Fruit fly (Drosophila melanogaster): ENCODE data around the gene grk.

The grk gene

DNA sequence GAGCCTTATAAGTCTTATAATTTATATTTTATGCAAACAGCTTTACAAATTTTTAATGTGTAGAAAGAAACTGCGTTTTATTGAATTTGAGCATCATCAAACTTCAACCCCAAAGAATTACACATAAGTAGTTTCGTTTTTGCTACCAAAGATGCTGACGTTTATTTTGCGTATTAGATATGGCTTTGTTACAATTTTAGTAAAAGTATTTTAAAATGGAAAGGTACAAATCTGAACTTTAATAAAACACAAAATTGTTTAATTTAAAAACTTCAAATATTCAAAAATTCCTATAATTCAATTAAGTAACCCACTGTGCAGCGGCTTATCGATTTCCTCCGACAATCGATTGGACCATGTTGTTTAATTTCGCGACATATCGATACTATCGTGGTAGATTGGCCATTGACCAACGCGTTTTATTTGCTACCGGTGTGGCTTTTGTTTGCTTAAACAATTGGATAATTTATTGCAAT lies 30.7 kb upstream of the grk start, which contains the start of gene prg (continued):
- TF ChIP-seq jumu (GFP tag; optimal IDR thresholded peaks at IDR 0.05) (peak; percentile 71), CG17385 (GFP tag; optimal IDR thresholded peaks at IDR 0.05) (peak; percentile 66), cato (GFP tag; optimal IDR thresholded peaks at IDR 0.05; ENCODE audit: borderline replicate concordance) (peak; percentile 14), CG31365 (tag; optimal IDR thresholded peaks at IDR 0.05) (no peak), CG18619 (GFP tag; optimal IDR thresholded peaks at IDR 0.05) (peak; percentile 52), CG1233 (GFP tag; optimal IDR thresholded peaks at IDR 0.05) (peak; percentile 46), Lpt (GFP tag; optimal IDR thresholded peaks at IDR 0.05) (no peak), Optix (GFP tag; IDR thresholded peaks at IDR 0.05) (no peak), Stat92E (GFP tag; optimal IDR thresholded peaks at IDR 0.05) (peak in 1 of 3 experiments; percentile 22), CG14667 (GFP tag; IDR thresholded peaks at IDR 0.05) (no peak), CG1529 (GFP tag; optimal IDR thresholded peaks at IDR 0.05) (peak; percentile 37), CG1832 (GFP tag; optimal IDR thresholded peaks at IDR 0.05) (no peak), CG9215 (GFP tag; IDR thresholded peaks at IDR 0.05) (0 out of 2 replicates have a peak, but pooled peaks have one; percentile 17), twi (tag; optimal IDR thresholded peaks at IDR 0.05) (peak; percentile 34), CG15269 (tag; optimal IDR thresholded peaks at IDR 0.05) (peak; percentile 68), CG6689 (GFP tag; IDR thresholded peaks at IDR 0.05) (peak; percentile 51; the same call in 1 of the 2 replicates), luna (GFP tag; optimal IDR thresholded peaks at IDR 0.05) (peak; percentile 49), pita (GFP tag; optimal IDR thresholded peaks at IDR 0.05) (no peak), Ets65A (GFP tag) (peak; percentile 95), amos (GFP tag; IDR thresholded peaks at IDR 0.05; ENCODE audit: partially characterized antibody) (peak; percentile 94), BEAF-32 (GFP tag; optimal IDR thresholded peaks at IDR 0.05) (peak; percentile 88), CG16815 (GFP tag; optimal IDR thresholded peaks at IDR 0.05) (peak; percentile 8), CG32767 (GFP tag; IDR thresholded peaks at IDR 0.05) (peak; percentile 41; the same call in 1 of the 2 replicates), PHDP (tag; optimal IDR thresholded peaks at IDR 0.05) (peak; percentile 69), gem (tag; optimal IDR thresholded peaks at IDR 0.05) (peak; percentile 76), sens-2 (GFP tag; IDR thresholded peaks at IDR 0.05) (no peak), hb (GFP tag; IDR thresholded peaks at IDR 0.05; ENCODE audit: partially characterized antibody) (peak; percentile 95), Hmx (GFP tag; optimal IDR thresholded peaks at IDR 0.05) (peak; percentile 62), CG4328 (GFP tag; optimal IDR thresholded peaks at IDR 0.05) (peak; percentile 47), CG8359 (GFP tag; optimal IDR thresholded peaks at IDR 0.05; ENCODE audit: borderline replicate concordance) (no peak), repo (GFP tag; optimal IDR thresholded peaks at IDR 0.05) (peak; percentile 38), MTF-1 (GFP tag; optimal IDR thresholded peaks at IDR 0.05; ENCODE audit: borderline replicate concordance) (no peak), CG8944 (GFP tag; optimal IDR thresholded peaks at IDR 0.05) (peak; percentile 35), Dad (GFP tag; optimal IDR thresholded peaks at IDR 0.05) (peak; percentile 60), ab (GFP tag; optimal IDR thresholded peaks at IDR 0.05) (no peak), Blimp-1 (GFP tag; optimal IDR thresholded peaks at IDR 0.05) (peak; percentile 62), nom (GFP tag; optimal IDR thresholded peaks at IDR 0.05) (no peak), CG18599 (GFP tag; optimal IDR thresholded peaks at IDR 0.05) (peak; percentile 30), sr (GFP tag; IDR thresholded peaks at IDR 0.05) (no peak), Six4 (GFP tag; optimal IDR thresholded peaks at IDR 0.05) (peak; percentile 26), hth (optimal IDR thresholded peaks at IDR 0.05) (no peak), sna (GFP tag; IDR thresholded peaks at IDR 0.05; ENCODE audit: partially characterized antibody) (peak; percentile 96), Drgx (GFP tag; IDR thresholded peaks at IDR 0.05) (no peak), CG10462 (GFP tag; optimal IDR thresholded peaks at IDR 0.05) (peak; percentile 34), Neu2 (GFP tag; optimal IDR thresholded peaks at IDR 0.05; ENCODE audit: borderline replicate concordance) (no peak), CG42726 (GFP tag; IDR thresholded peaks at IDR 0.05; ENCODE audit: partially characterized antibody) (peak; percentile 95), vnd (GFP tag; IDR thresholded peaks at IDR 0.05; ENCODE audit: partially characterized antibody) (peak; percentile 90), CG6272 (GFP tag; IDR thresholded peaks at IDR 0.05) (no peak), inv (GFP tag; IDR thresholded peaks at IDR 0.05; ENCODE audit: partially characterized antibody) (peak; percentile 90)

All from whole organism, embryonic.